Worm (Caenorhabditis elegans): ENCODE results near the gene tag-342.

- TF ChIP-seq ama-1 (optimal IDR thresholded peaks at IDR 0.05) (no peak), hmbx-1 (tag; optimal IDR thresholded peaks at IDR 0.05) (no peak), aly-1 (tag; optimal IDR thresholded peaks at IDR 0.05) (no peak), sea-1 (GFP tag; conservative IDR thresholded peaks at IDR 0.05) (no peak), scrt-1 (GFP tag; IDR thresholded peaks at IDR 0.05) (no peak), pes-1 (GFP tag; IDR thresholded peaks at IDR 0.05) (no peak), ceh-13 (GFP tag; optimal IDR thresholded peaks at IDR 0.05) (no peak), hnd-1 (tag; optimal IDR thresholded peaks at IDR 0.05) (no peak), flt-1 (GFP tag; IDR thresholded peaks at IDR 0.05) (no peak), tbx-37 (GFP tag; conservative IDR thresholded peaks at IDR 0.05) (no peak), B0310.2 (tag; optimal IDR thresholded peaks at IDR 0.05) (no peak), tra-4 (tag; optimal IDR thresholded peaks at IDR 0.05) (no peak), ceh-36 (tag; optimal IDR thresholded peaks at IDR 0.05) (no peak)
Measured at ce11 chrIII:9453962-9454361, 14.0 kb upstream of the tag-342 start, which contains the start of gene F54C8.7.

All from whole organism, early embryonic.